Worm (Caenorhabditis elegans): ENCODE data around the gene asm-3.

- no peak for TF ChIP-seq attf-3 (GFP tag; conservative IDR thresholded peaks at IDR 0.05)
- TF ChIP-seq snpc-1.3 (tag; optimal IDR thresholded peaks at IDR 0.05; ENCODE audit: insufficient read depth): no peak
- TF ChIP-seq egl-44 (GFP tag; IDR thresholded peaks at IDR 0.05): no peak
- TF ChIP-seq ztf-6 (GFP tag; IDR thresholded peaks at IDR 0.05): no peak
- no peak for TF ChIP-seq ZK185.1 (tag; optimal IDR thresholded peaks at IDR 0.05; ENCODE audit: poor library complexity, severe bottlenecking)
- TF ChIP-seq hmg-1.2 (GFP tag; IDR thresholded peaks at IDR 0.05): no peak
- no peak for TF ChIP-seq bed-1 (GFP tag; IDR thresholded peaks at IDR 0.05)
- TF ChIP-seq dpl-1 (GFP tag; optimal IDR thresholded peaks at IDR 0.05): no peak
- TF ChIP-seq nhr-90 (tag; optimal IDR thresholded peaks at IDR 0.05): no peak
- no peak for TF ChIP-seq snpc-4 (GFP tag; optimal IDR thresholded peaks at IDR 0.05)
- no peak for TF ChIP-seq snpc-4 (tag; optimal IDR thresholded peaks at IDR 0.05)
- no peak for TF ChIP-seq mes-4 (tag; optimal IDR thresholded peaks at IDR 0.05)
Observed at ce11 chrIV:570799-571300, 47.2 kb upstream of the asm-3 start, which contains the start of gene F56A11.5.
